Worm (Caenorhabditis elegans) whole organism, midembryonic: ENCODE results near the gene T22F3.7.

ENCODE experiments used
- T22C8.4 ChIP-seq: fragments of 200-800 bp; sonication (Bioruptor generic); IDR thresholded peaks from 2 replicates; pipeline ENCODE4 v1.3.6; 2022; ENCODE audit warnings: missing genetic modification characterization, missing compliant biosample characterization
- flt-1 ChIP-seq: fragments of 200-800 bp; sonication (Bioruptor generic); IDR thresholded peaks from 2 replicates; pipeline ENCODE4 v1.3.6; 2022; ENCODE audit warnings: missing genetic modification characterization, missing compliant biosample characterization
- klf-2 ChIP-seq: fragments of 200-800 bp; sonication (Bioruptor generic); conservative IDR thresholded peaks from 2 replicates; pipeline ENCODE4 v1.3.6; 2022; ENCODE audit warnings: missing genetic modification reagents, missing genetic modification characterization, missing compliant biosample characterization
- ref-1 ChIP-seq: fragments of 200-800 bp; sonication (Bioruptor generic); conservative IDR thresholded peaks from 2 replicates; pipeline ENCODE4 v1.3.6; 2022; ENCODE audit warnings: missing genetic modification reagents, missing genetic modification characterization, missing compliant biosample characterization
- ztf-23 ChIP-seq: fragments of 200-800 bp; sonication (Bioruptor generic); IDR thresholded peaks from 2 replicates; pipeline ENCODE4 v1.3.6; 2022; ENCODE audit warnings: missing genetic modification reagents, missing genetic modification characterization, missing compliant biosample characterization

- TF ChIP-seq ref-1 (GFP tag; lab: Robert Waterston, UW) (no peak), flt-1 (GFP tag; lab: Robert Waterston, UW) (no peak), klf-2 (no peak), T22C8.4 (GFP tag; lab: Robert Waterston, UW) (no peak), ztf-23 (GFP tag; lab: Robert Waterston, UW) (no peak)
Observed at ce11 chrV:3613042-3613441, 12.6 kb upstream of the T22F3.7 start.
